Worm (Caenorhabditis elegans) whole organism, L2 larva: ENCODE data around the gene pfs-2.
A peak's percentile ranks its signal among the peaks of the same experiment; 100 is the strongest.

Experiments used
- C34F6.9 ChIP-seq: fragments of 150-350 bp; optimal IDR thresholded peaks from 2 replicates; lab custom pipeline; 2014; ENCODE audit warnings: missing biosample characterization, missing genetic modification characterization
- F13H6.1 ChIP-seq: sonication (generic microtip); optimal IDR thresholded peaks from 2 replicates; lab custom pipeline; 2016; ENCODE audit warnings: missing genetic modification characterization, missing compliant biosample characterization
- R02D3.7 ChIP-seq: fragments of 150-350 bp; optimal IDR thresholded peaks from 2 replicates; lab custom pipeline; 2014; ENCODE audit warnings: missing biosample characterization, missing genetic modification characterization
- Y55F3AM.14 ChIP-seq: fragments of 200-800 bp; sonication (Bioruptor generic); optimal IDR thresholded peaks from 2 replicates; lab custom pipeline; 2018; ENCODE audit warnings: mild to moderate bottlenecking, missing genetic modification characterization, missing compliant biosample characterization
- ZK546.5 ChIP-seq: sonication (generic microtip); optimal IDR thresholded peaks from 2 replicates; lab custom pipeline; 2017; ENCODE audit warnings: missing biosample characterization, missing genetic modification characterization
- aly-2 ChIP-seq: fragments of 150-350 bp; optimal IDR thresholded peaks from 2 replicates; lab custom pipeline; 2014; ENCODE audit warnings: missing biosample characterization, missing genetic modification characterization
- ama-1 ChIP-seq: fragments of 150-350 bp; optimal IDR thresholded peaks from 2 replicates; lab custom pipeline; 2018; ENCODE audit warnings: inconsistent platforms
- blmp-1 ChIP-seq: sonication (generic microtip); optimal IDR thresholded peaks from 2 replicates; lab custom pipeline; 2017; ENCODE audit warnings: missing genetic modification characterization, mild to moderate bottlenecking, missing compliant biosample characterization, antibody characterized with exemption, moderate library complexity; ENCODE audit not compliant: insufficient read depth
- ceh-16 ChIP-seq: fragments of 150-350 bp; optimal IDR thresholded peaks from 2 replicates; lab custom pipeline; 2014; ENCODE audit warnings: missing biosample characterization, missing genetic modification characterization
- ceh-82 ChIP-seq: fragments of 150-350 bp; optimal IDR thresholded peaks from 2 replicates; lab custom pipeline; 2014; ENCODE audit warnings: missing biosample characterization, missing genetic modification characterization
- crh-2 ChIP-seq: sonication (generic microtip); optimal IDR thresholded peaks from 2 replicates; lab custom pipeline; 2017; ENCODE audit warnings: missing biosample characterization, missing genetic modification characterization
- dmd-4 ChIP-seq: sonication (generic microtip); optimal IDR thresholded peaks from 2 replicates; lab custom pipeline; 2017; ENCODE audit warnings: missing biosample characterization, missing genetic modification characterization
- egl-27 ChIP-seq: sonication (generic microtip); optimal IDR thresholded peaks from 3 replicates; lab custom pipeline; 2017; ENCODE audit warnings: missing biosample characterization, missing genetic modification reagents, missing genetic modification characterization
- elt-1 ChIP-seq: fragments of 150-350 bp; optimal IDR thresholded peaks from 2 replicates; lab custom pipeline; 2014; ENCODE audit warnings: missing biosample characterization, missing genetic modification characterization
- elt-3 ChIP-seq: sonication (generic microtip); optimal IDR thresholded peaks from 2 replicates; lab custom pipeline; 2017; ENCODE audit warnings: missing biosample characterization, missing genetic modification characterization
- fos-1 ChIP-seq: fragments of 150-350 bp; optimal IDR thresholded peaks from 2 replicates; lab custom pipeline; 2014; ENCODE audit warnings: missing biosample characterization, missing genetic modification characterization
- lin-11 ChIP-seq: fragments of 150-350 bp; sonication (generic microtip); optimal IDR thresholded peaks from 2 replicates; lab custom pipeline; 2014; ENCODE audit warnings: missing biosample characterization, missing genetic modification characterization, inconsistent platforms, mixed read lengths
- lin-39 ChIP-seq: fragments of 150-350 bp; optimal IDR thresholded peaks from 2 replicates; lab custom pipeline; 2014; ENCODE audit warnings: missing biosample characterization, missing genetic modification reagents, missing genetic modification characterization
- lsy-2 ChIP-seq, 2 experiments: fragments of 150-350 bp in 1 of 2; sonication (generic microtip) in 1 of 2; optimal IDR thresholded peaks; 2 replicates each; lab custom pipeline; 2014 to 2017; ENCODE audit warnings: missing biosample characterization in 2 of 2, missing genetic modification characterization in 2 of 2
- mab-5 ChIP-seq: fragments of 150-350 bp; optimal IDR thresholded peaks from 2 replicates; lab custom pipeline; 2014; ENCODE audit warnings: missing biosample characterization, missing genetic modification characterization
- mbf-1 ChIP-seq: sonication (generic microtip); optimal IDR thresholded peaks from 2 replicates; lab custom pipeline; 2017; ENCODE audit warnings: missing biosample characterization, missing genetic modification characterization
- mdl-1 ChIP-seq, 2 experiments: fragments of 150-350 bp in 1 of 2; sonication (generic microtip) in 1 of 2; optimal IDR thresholded peaks; 2 replicates each; lab custom pipeline; 2017; ENCODE audit warnings: missing biosample characterization in 2 of 2, missing genetic modification characterization in 2 of 2
- nhr-10 ChIP-seq: sonication (generic microtip); optimal IDR thresholded peaks from 2 replicates; lab custom pipeline; 2017; ENCODE audit warnings: missing biosample characterization, missing genetic modification characterization
- nhr-11 ChIP-seq: fragments of 150-350 bp; optimal IDR thresholded peaks from 2 replicates; lab custom pipeline; 2014; ENCODE audit warnings: missing biosample characterization, missing genetic modification characterization
- nhr-12 ChIP-seq: fragments of 150-350 bp; optimal IDR thresholded peaks from 2 replicates; lab custom pipeline; 2014; ENCODE audit warnings: missing biosample characterization, missing genetic modification characterization
- nhr-129 ChIP-seq: fragments of 150-350 bp; optimal IDR thresholded peaks from 2 replicates; lab custom pipeline; 2014; ENCODE audit warnings: missing biosample characterization, missing genetic modification characterization
- nhr-21 ChIP-seq: fragments of 150-350 bp; optimal IDR thresholded peaks from 2 replicates; lab custom pipeline; 2014; ENCODE audit warnings: missing biosample characterization, missing genetic modification characterization
- nhr-237 ChIP-seq: fragments of 150-350 bp; optimal IDR thresholded peaks from 2 replicates; lab custom pipeline; 2014; ENCODE audit warnings: missing biosample characterization, missing genetic modification characterization
- nhr-25 ChIP-seq: fragments of 150-350 bp; sonication (generic microtip); optimal IDR thresholded peaks from 3 replicates; lab custom pipeline; 2014; ENCODE audit warnings: missing biosample characterization, missing genetic modification characterization
- nhr-6 ChIP-seq: fragments of 150-350 bp; optimal IDR thresholded peaks from 2 replicates; lab custom pipeline; 2014; ENCODE audit warnings: missing biosample characterization, missing genetic modification characterization
- nhr-77 ChIP-seq: fragments of 150-350 bp; optimal IDR thresholded peaks from 2 replicates; lab custom pipeline; 2014; ENCODE audit warnings: missing biosample characterization, missing genetic modification characterization
- peb-1 ChIP-seq: fragments of 150-350 bp; optimal IDR thresholded peaks from 2 replicates; lab custom pipeline; 2014; ENCODE audit warnings: missing biosample characterization, missing genetic modification characterization
- sem-4 ChIP-seq: fragments of 150-350 bp; optimal IDR thresholded peaks from 2 replicates; lab custom pipeline; 2014; ENCODE audit warnings: missing biosample characterization, missing genetic modification reagents, missing genetic modification characterization
- skn-1 ChIP-seq: sonication (generic microtip); optimal IDR thresholded peaks from 2 replicates; lab custom pipeline; 2017; ENCODE audit warnings: missing biosample characterization, missing genetic modification characterization
- sma-3 ChIP-seq: sonication (generic microtip); optimal IDR thresholded peaks from 2 replicates; lab custom pipeline; 2016; ENCODE audit warnings: missing genetic modification reagents, missing genetic modification characterization, missing compliant biosample characterization
- sma-9 ChIP-seq, 2 experiments: fragments of 150-350 bp in 1 of 2; sonication (generic microtip) in 1 of 2; optimal IDR thresholded peaks; 2 replicates each; lab custom pipeline; 2014 to 2016; ENCODE audit warnings: missing genetic modification characterization in 2 of 2, mild to moderate bottlenecking in 1 of 2, missing biosample characterization in 1 of 2, missing compliant biosample characterization in 1 of 2, missing genetic modification reagents in 1 of 2, moderate library complexity in 1 of 2
- snpc-4 ChIP-seq: fragments of 150-350 bp; optimal IDR thresholded peaks from 2 replicates; lab custom pipeline; 2014; ENCODE audit warnings: missing biosample characterization, missing genetic modification characterization
- unc-39 ChIP-seq: fragments of 150-350 bp; optimal IDR thresholded peaks from 2 replicates; lab custom pipeline; 2014; ENCODE audit warnings: missing biosample characterization, missing genetic modification characterization
- unc-55 ChIP-seq: fragments of 150-350 bp; sonication (generic microtip); optimal IDR thresholded peaks from 3 replicates; lab custom pipeline; 2014; ENCODE audit warnings: missing biosample characterization, missing genetic modification reagents, missing genetic modification characterization
- unc-62 ChIP-seq: fragments of 150-350 bp; optimal IDR thresholded peaks from 2 replicates; lab custom pipeline; 2014; ENCODE audit warnings: missing biosample characterization, missing genetic modification reagents, missing genetic modification characterization
- zag-1 ChIP-seq: fragments of 150-350 bp; optimal IDR thresholded peaks from 2 replicates; lab custom pipeline; 2014; ENCODE audit warnings: missing biosample characterization, missing genetic modification characterization
- ztf-1 ChIP-seq: fragments of 200-800 bp; sonication (Bioruptor generic); conservative IDR thresholded peaks from 2 replicates; pipeline ENCODE4 v1.3.6; 2022; ENCODE audit warnings: missing genetic modification characterization, missing compliant biosample characterization
- ztf-11 ChIP-seq: sonication (generic microtip); optimal IDR thresholded peaks from 2 replicates; lab custom pipeline; 2017; ENCODE audit warnings: missing biosample characterization, missing genetic modification characterization
- ztf-4 ChIP-seq: fragments of 150-350 bp; optimal IDR thresholded peaks from 2 replicates; lab custom pipeline; 2014; ENCODE audit warnings: missing biosample characterization, missing genetic modification characterization

pfs-2 gene

ce11 chrII:14390036-14390763, 32.0 kb downstream of the pfs-2 start, which contains the start of the genes kbp-3 and nurf-1 (continued):
- TF ChIP-seq ztf-4 (tag; lab: Kevin White, UChicago) (no peak), mdl-1 (tag; optimal IDR thresholded peaks at IDR 0.05; lab: Kevin White, UChicago) (no peak), sma-9 (GFP tag; optimal IDR thresholded peaks at IDR 0.05; lab: Kevin White, UChicago) (no peak), sma-9 (tag; optimal IDR thresholded peaks at IDR 0.05; lab: Kevin White, UChicago) (no peak), nhr-129 (tag; lab: Kevin White, UChicago) (peak; percentile 47), snpc-4 (tag; lab: Kevin White, UChicago) (no peak), nhr-6 (tag; lab: Kevin White, UChicago) (no peak), skn-1 (tag; lab: Kevin White, UChicago) (no peak), nhr-237 (no peak), nhr-25 (tag; lab: Kevin White, UChicago) (peak; percentile 12), unc-62 (no peak), fos-1 (tag; lab: Kevin White, UChicago) (no peak), egl-27 (no peak), nhr-11 (tag; lab: Kevin White, UChicago) (no peak), ZK546.5 (tag; lab: Kevin White, UChicago) (no peak), lsy-2 (tag; optimal IDR thresholded peaks at IDR 0.05; lab: Kevin White, UChicago) (peak; percentile 17 to 80)

ce11 chrII:14393766-14394165, 35.6 kb downstream of the pfs-2 start:
- TF ChIP-seq elt-1 (tag; lab: Kevin White, UChicago) (no peak), unc-62 (no peak), ZK546.5 (tag; lab: Kevin White, UChicago) (no peak), ama-1 (lab: Kevin White, UChicago) (no peak), F13H6.1 (tag; lab: Kevin White, UChicago) (no peak), nhr-11 (tag; lab: Kevin White, UChicago) (no peak), C34F6.9 (tag; lab: Kevin White, UChicago) (no peak), ceh-82 (tag; lab: Kevin White, UChicago) (no peak), ztf-4 (tag; lab: Kevin White, UChicago) (no peak), crh-2 (tag; lab: Kevin White, UChicago) (no peak), unc-55 (GFP tag; lab: Kevin White, UChicago) (no peak), nhr-25 (tag; lab: Kevin White, UChicago) (no peak), nhr-129 (tag; lab: Kevin White, UChicago) (no peak), R02D3.7 (tag; lab: Kevin White, UChicago) (no peak), nhr-21 (tag; lab: Kevin White, UChicago) (no peak), Y55F3AM.14 (GFP tag; lab: Kevin White, UChicago) (no peak), sma-9 (GFP tag; optimal IDR thresholded peaks at IDR 0.05; lab: Kevin White, UChicago) (no peak), sma-9 (tag; optimal IDR thresholded peaks at IDR 0.05; lab: Kevin White, UChicago) (no peak), zag-1 (tag; lab: Kevin White, UChicago) (no peak), skn-1 (tag; lab: Kevin White, UChicago) (no peak), mbf-1 (tag; lab: Kevin White, UChicago) (no peak)

ce11 chrII:14399595-14399994, 41.4 kb downstream of the pfs-2 start:
- TF ChIP-seq sma-3 (GFP tag; lab: Kevin White, UChicago) (peak; percentile 84), nhr-12 (tag; lab: Kevin White, UChicago) (no peak), crh-2 (tag; lab: Kevin White, UChicago) (peak; percentile 96), F13H6.1 (tag; lab: Kevin White, UChicago) (peak; percentile 77), ztf-11 (tag; lab: Kevin White, UChicago) (no peak), C34F6.9 (tag; lab: Kevin White, UChicago) (peak; percentile 99), skn-1 (tag; lab: Kevin White, UChicago) (no peak), ceh-16 (tag; lab: Kevin White, UChicago) (peak; percentile 10), lin-39 (tag; lab: Kevin White, UChicago) (no peak), lin-11 (tag; lab: Kevin White, UChicago) (peak; percentile 81), blmp-1 (tag; lab: Kevin White, UChicago) (peak; percentile 62), unc-62 (no peak), mbf-1 (tag; lab: Kevin White, UChicago) (no peak), ztf-1 (GFP tag; lab: Robert Waterston, UW) (no peak), dmd-4 (tag; lab: Kevin White, UChicago) (no peak), nhr-237 (no peak), sem-4 (tag; lab: Kevin White, UChicago) (peak; percentile 89), ama-1 (lab: Kevin White, UChicago) (peak; percentile 70), nhr-77 (no peak), fos-1 (tag; lab: Kevin White, UChicago) (peak; percentile 80), elt-3 (tag; lab: Kevin White, UChicago) (no peak), aly-2 (tag; lab: Kevin White, UChicago) (no peak), unc-55 (GFP tag; lab: Kevin White, UChicago) (peak; percentile 93), nhr-6 (tag; lab: Kevin White, UChicago) (peak; percentile 28), elt-1 (tag; lab: Kevin White, UChicago) (no peak), nhr-10 (tag; lab: Kevin White, UChicago) (no peak), mab-5 (tag; lab: Kevin White, UChicago) (peak; percentile 74), lsy-2 (tag; optimal IDR thresholded peaks at IDR 0.05; lab: Kevin White, UChicago) (peak; percentile 65 to 94), ZK546.5 (tag; lab: Kevin White, UChicago) (no peak), ztf-4 (tag; lab: Kevin White, UChicago) (peak; percentile 60), nhr-11 (tag; lab: Kevin White, UChicago) (no peak), nhr-129 (tag; lab: Kevin White, UChicago) (peak; percentile 89), nhr-25 (tag; lab: Kevin White, UChicago) (peak; percentile 93), unc-39 (tag; lab: Kevin White, UChicago) (no peak), peb-1 (no peak), snpc-4 (tag; lab: Kevin White, UChicago) (peak; percentile 72)
